Worm (Caenorhabditis elegans) whole organism, mixed stage, embryonic: ENCODE data around the gene lgc-39.

ENCODE experiments used
- M03D4.4 ChIP-seq: sonication (generic microtip); optimal IDR thresholded peaks from 2 replicates; lab custom pipeline; 2017; ENCODE audit warnings: mild to moderate bottlenecking, missing genetic modification characterization, missing compliant biosample characterization
- blmp-1 ChIP-seq: fragments of 150-350 bp; optimal IDR thresholded peaks from 2 replicates; lab custom pipeline; 2014; ENCODE audit warnings: missing biosample characterization, missing genetic modification characterization
- ceh-39 ChIP-seq: fragments of 150-350 bp; optimal IDR thresholded peaks from 2 replicates; lab custom pipeline; 2014; ENCODE audit warnings: missing biosample characterization, missing genetic modification characterization
- ceh-83 ChIP-seq: fragments of 200-800 bp; sonication (Bioruptor generic); optimal IDR thresholded peaks from 2 replicates; lab custom pipeline; 2018; ENCODE audit warnings: mild to moderate bottlenecking, missing genetic modification characterization, missing compliant biosample characterization
- ces-1 ChIP-seq: fragments of 150-350 bp; optimal IDR thresholded peaks from 2 replicates; lab custom pipeline; 2014; ENCODE audit warnings: missing biosample characterization, missing genetic modification reagents, missing genetic modification characterization
- cnd-1 ChIP-seq: fragments of 200-800 bp; sonication (Bioruptor generic); optimal IDR thresholded peaks from 2 replicates; lab custom pipeline; 2018; ENCODE audit warnings: mild to moderate bottlenecking, missing genetic modification characterization, missing compliant biosample characterization
- elt-1 ChIP-seq: sonication (generic microtip); optimal IDR thresholded peaks from 2 replicates; lab custom pipeline; 2017; ENCODE audit warnings: missing genetic modification characterization, mild to moderate bottlenecking, missing compliant biosample characterization, antibody characterized with exemption, moderate library complexity, borderline replicate concordance; ENCODE audit not compliant: insufficient read depth
- elt-3 ChIP-seq: fragments of 150-350 bp; optimal IDR thresholded peaks from 2 replicates; lab custom pipeline; 2014; ENCODE audit warnings: missing biosample characterization, missing genetic modification characterization
- flh-1 ChIP-seq: fragments of 200-800 bp; sonication (Bioruptor generic); optimal IDR thresholded peaks from 2 replicates; lab custom pipeline; 2018; ENCODE audit warnings: mild to moderate bottlenecking, missing genetic modification characterization, moderate library complexity, missing compliant biosample characterization
- ham-2 ChIP-seq: fragments of 200-800 bp; sonication (Bioruptor generic); optimal IDR thresholded peaks from 2 replicates; lab custom pipeline; 2018; ENCODE audit warnings: mild to moderate bottlenecking, missing genetic modification characterization, missing compliant biosample characterization
- hlh-1 ChIP-seq: fragments of 150-350 bp; optimal IDR thresholded peaks from 2 replicates; lab custom pipeline; 2014; ENCODE audit warnings: missing biosample characterization, missing genetic modification reagents, missing genetic modification characterization
- lin-13 ChIP-seq: fragments of 150-350 bp; optimal IDR thresholded peaks from 2 replicates; lab custom pipeline; 2014; ENCODE audit warnings: missing biosample characterization, missing genetic modification characterization
- lin-32 ChIP-seq: fragments of 200-800 bp; sonication (Bioruptor generic); optimal IDR thresholded peaks from 2 replicates; lab custom pipeline; 2018; ENCODE audit warnings: mild to moderate bottlenecking, missing genetic modification characterization, missing compliant biosample characterization
- lsy-2 ChIP-seq: fragments of 150-350 bp; optimal IDR thresholded peaks from 2 replicates; lab custom pipeline; 2014; ENCODE audit warnings: missing biosample characterization, missing genetic modification characterization
- mab-5 ChIP-seq: fragments of 150-350 bp; optimal IDR thresholded peaks from 2 replicates; lab custom pipeline; 2014; ENCODE audit warnings: missing biosample characterization, missing genetic modification characterization
- mep-1 ChIP-seq: fragments of 150-350 bp; optimal IDR thresholded peaks from 2 replicates; lab custom pipeline; 2017; ENCODE audit warnings: missing biosample characterization, missing genetic modification reagents, missing genetic modification characterization, inconsistent platforms
- mls-2 ChIP-seq: sonication (generic microtip); optimal IDR thresholded peaks from 2 replicates; lab custom pipeline; 2016; ENCODE audit warnings: mild to moderate bottlenecking, missing genetic modification characterization, moderate library complexity, missing compliant biosample characterization
- nhr-12 ChIP-seq: fragments of 150-350 bp; optimal IDR thresholded peaks from 2 replicates; lab custom pipeline; 2014; ENCODE audit warnings: missing biosample characterization, missing genetic modification characterization
- nhr-2 ChIP-seq: fragments of 150-350 bp; optimal IDR thresholded peaks from 2 replicates; lab custom pipeline; 2014; ENCODE audit warnings: missing biosample characterization, missing genetic modification characterization
- nhr-28 ChIP-seq: fragments of 150-350 bp; optimal IDR thresholded peaks from 2 replicates; lab custom pipeline; 2014; ENCODE audit warnings: missing biosample characterization, missing genetic modification characterization
- pha-4 ChIP-seq: fragments of 150-350 bp; optimal IDR thresholded peaks from 2 replicates; lab custom pipeline; 2018; ENCODE audit warnings: missing biosample characterization, missing genetic modification reagents, missing genetic modification characterization
- sem-2 ChIP-seq: fragments of 200-800 bp; sonication (Bioruptor generic); optimal IDR thresholded peaks from 2 replicates; lab custom pipeline; 2018; ENCODE audit warnings: mild to moderate bottlenecking, missing genetic modification characterization, missing compliant biosample characterization
- sptf-1 ChIP-seq: sonication (generic microtip); optimal IDR thresholded peaks from 2 replicates; lab custom pipeline; 2017; ENCODE audit warnings: mild to moderate bottlenecking, missing genetic modification characterization, moderate library complexity, missing compliant biosample characterization
- tbx-8 ChIP-seq: fragments of 200-800 bp; sonication (Bioruptor generic); optimal IDR thresholded peaks from 2 replicates; lab custom pipeline; 2018; ENCODE audit warnings: mild to moderate bottlenecking, missing genetic modification characterization, moderate library complexity, missing compliant biosample characterization
- unc-120 ChIP-seq: sonication (generic microtip); optimal IDR thresholded peaks from 2 replicates; lab custom pipeline; 2017; ENCODE audit warnings: missing genetic modification characterization, missing compliant biosample characterization; ENCODE audit not compliant: poor library complexity, severe bottlenecking
- unc-39 ChIP-seq: fragments of 150-350 bp; optimal IDR thresholded peaks from 2 replicates; lab custom pipeline; 2014; ENCODE audit warnings: missing biosample characterization, missing genetic modification characterization
- unc-62 ChIP-seq: fragments of 150-350 bp; optimal IDR thresholded peaks from 2 replicates; lab custom pipeline; 2014; ENCODE audit warnings: missing biosample characterization, missing genetic modification reagents, missing genetic modification characterization
- zip-8 ChIP-seq: fragments of 150-350 bp; optimal IDR thresholded peaks from 2 replicates; lab custom pipeline; 2014; ENCODE audit warnings: missing biosample characterization, missing genetic modification characterization
- ztf-11 ChIP-seq: fragments of 150-350 bp; optimal IDR thresholded peaks from 2 replicates; lab custom pipeline; 2014; ENCODE audit warnings: missing biosample characterization, missing genetic modification characterization

lgc-39 gene

ce11 chrV:7133963-7134362, 41.3 kb upstream of the lgc-39 start, which contains the start of gene F10D2.16:
F10D2.16 (plus strand) TSS chrV:7134263.
- TF ChIP-seq ham-2 (GFP tag; lab: Kevin White, UChicago) (no peak), lin-32 (GFP tag; lab: Kevin White, UChicago) (no peak), cnd-1 (tag; lab: Kevin White, UChicago) (no peak), ceh-39 (no peak), pha-4 (tag; lab: Kevin White, UChicago) (no peak), sptf-1 (no peak), lin-13 (tag; lab: Kevin White, UChicago) (no peak), unc-39 (tag; lab: Kevin White, UChicago) (no peak), ceh-83 (GFP tag; lab: Kevin White, UChicago) (no peak), lsy-2 (tag; lab: Kevin White, UChicago) (no peak), M03D4.4 (tag; lab: Kevin White, UChicago) (no peak), mls-2 (tag; lab: Kevin White, UChicago) (no peak), nhr-12 (tag; lab: Kevin White, UChicago) (no peak), elt-1 (tag; lab: Kevin White, UChicago) (no peak), mab-5 (no peak), blmp-1 (tag; lab: Kevin White, UChicago) (no peak)

- no peak for TF ChIP-seq ham-2 (GFP tag; lab: Kevin White, UChicago)
- no peak for TF ChIP-seq unc-120 (tag; lab: Kevin White, UChicago)
- TF ChIP-seq lsy-2 (tag; lab: Kevin White, UChicago): no peak
- no peak for TF ChIP-seq ceh-83 (GFP tag; lab: Kevin White, UChicago)
- TF ChIP-seq, all 35 proteins: peak for 0
Observed at ce11 chrV:7136859-7137258, 38.4 kb upstream of the lgc-39 start.

- TF ChIP-seq cnd-1 (tag; lab: Kevin White, UChicago) (no peak), unc-39 (tag; lab: Kevin White, UChicago) (no peak), mls-2 (tag; lab: Kevin White, UChicago) (no peak), unc-62 (GFP tag; lab: Kevin White, UChicago) (no peak), ces-1 (GFP tag; lab: Kevin White, UChicago) (no peak), elt-3 (tag; lab: Kevin White, UChicago) (no peak), lin-13 (tag; lab: Kevin White, UChicago) (no peak), tbx-8 (GFP tag; lab: Kevin White, UChicago) (no peak), mep-1 (no peak), nhr-2 (no peak), ztf-11 (no peak), sem-2 (GFP tag; lab: Kevin White, UChicago) (no peak), blmp-1 (tag; lab: Kevin White, UChicago) (no peak), sptf-1 (no peak), nhr-28 (no peak), lin-32 (GFP tag; lab: Kevin White, UChicago) (no peak), elt-1 (tag; lab: Kevin White, UChicago) (no peak), zip-8 (no peak), hlh-1 (tag; lab: Kevin White, UChicago) (no peak), mab-5 (no peak)
Observed at ce11 chrV:7138320-7138719, 37.0 kb upstream of the lgc-39 start, which contains the start of gene str-112. str-112 (minus strand) TSS chrV:7138420.

- TF ChIP-seq elt-3 (tag; lab: Kevin White, UChicago) (no peak), blmp-1 (tag; lab: Kevin White, UChicago) (no peak)
- TF ChIP-seq, all 35 proteins: peak for 0
Observed at ce11 chrV:7140368-7140767, 34.9 kb upstream of the lgc-39 start.

- TF ChIP-seq mls-2 (tag; lab: Kevin White, UChicago): no peak
- TF ChIP-seq zip-8: no peak
- no peak for TF ChIP-seq unc-39 (tag; lab: Kevin White, UChicago)
- TF ChIP-seq flh-1: no peak
- no peak for TF ChIP-seq blmp-1 (tag; lab: Kevin White, UChicago)
- TF ChIP-seq unc-62 (GFP tag; lab: Kevin White, UChicago): no peak
- TF ChIP-seq lin-32 (GFP tag; lab: Kevin White, UChicago): no peak
Observed at ce11 chrV:7141864-7142263, 33.4 kb upstream of the lgc-39 start, which contains the start of gene ugt-40. ugt-40 (minus strand) TSS chrV:7141964.

- TF ChIP-seq mls-2 (tag; lab: Kevin White, UChicago) (no peak), M03D4.4 (tag; lab: Kevin White, UChicago) (no peak)
Observed at ce11 chrV:7142661-7143060, 32.6 kb upstream of the lgc-39 start.
